Worm (Caenorhabditis elegans): ENCODE results near the gene ZC239.17.
"Not testable (repeated sequence)": the region's sequence is repeated elsewhere in the genome, so short reads cannot be mapped to it uniquely, and the experiment has no call there.

DNA sequence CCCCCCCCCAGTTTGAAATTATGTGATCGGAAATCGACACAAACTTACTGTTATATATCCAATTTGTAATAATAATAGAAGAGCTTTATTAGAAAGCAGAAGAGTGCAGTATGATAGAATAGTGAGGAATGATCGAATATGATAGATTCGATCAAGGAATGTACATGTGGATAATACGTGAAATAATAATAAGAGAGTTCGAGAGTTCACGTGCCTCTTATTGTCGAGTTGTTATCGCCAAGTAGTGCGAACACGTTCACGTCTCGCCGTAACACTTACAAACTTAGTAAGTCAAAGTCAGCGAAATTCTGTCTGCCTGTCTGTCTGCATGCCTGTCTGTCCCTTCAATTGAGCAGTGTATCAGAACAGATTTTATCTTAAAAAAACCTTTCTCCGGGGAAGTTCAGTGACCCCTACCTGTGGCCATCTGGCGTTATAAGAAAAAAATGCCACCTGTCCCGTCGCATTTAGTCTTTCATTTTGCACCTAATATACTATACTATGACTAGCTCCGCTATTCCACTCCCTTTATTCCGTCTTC lies 42.3 kb downstream of the ZC239.17 start, which contains the start of the genes Y27F2A.6 and Y27F2A.8:
- not testable (repeated sequence) for TF ChIP-seq flt-1 (GFP tag; IDR thresholded peaks at IDR 0.05); med-1 (GFP tag; optimal IDR thresholded peaks at IDR 0.05; ENCODE audit: insufficient read depth); cog-1 (tag; optimal IDR thresholded peaks at IDR 0.05); ztf-29 (GFP tag; IDR thresholded peaks at IDR 0.05); T22C8.4 (GFP tag; IDR thresholded peaks at IDR 0.05); ztf-23 (GFP tag; IDR thresholded peaks at IDR 0.05); ref-1 (GFP tag; conservative IDR thresholded peaks at IDR 0.05); klf-2 (GFP tag; conservative IDR thresholded peaks at IDR 0.05); tab-1 (GFP tag; IDR thresholded peaks at IDR 0.05)
